Fruit fly (Drosophila melanogaster) whole organism, embryonic: ENCODE measurements around the gene Fcp3C.

Source experiments
- CG10209 ChIP-seq: fragments of 200-800 bp; sonication (Bioruptor generic); optimal IDR thresholded peaks from 3 replicates; lab custom pipeline; 2017; ENCODE audit warnings: missing biosample characterization, mild to moderate bottlenecking, missing genetic modification characterization, missing genetic modification reagents
- CG10543 ChIP-seq: fragments of 200-800 bp; sonication (Bioruptor generic); optimal IDR thresholded peaks from 3 replicates; lab custom pipeline; 2017; ENCODE audit warnings: missing biosample characterization, mild to moderate bottlenecking, missing genetic modification characterization, moderate library complexity
- CG11247 ChIP-seq: fragments of 200-800 bp; sonication (Bioruptor generic); IDR thresholded peaks from 2 replicates; pipeline ENCODE4 v1.3.6; 2022; ENCODE audit warnings: missing biosample characterization, missing genetic modification characterization
- CG15011 ChIP-seq: fragments of 200-800 bp; sonication (Bioruptor generic); optimal IDR thresholded peaks from 3 replicates; lab custom pipeline; 2018; ENCODE audit warnings: missing biosample characterization, mild to moderate bottlenecking, missing genetic modification characterization
- CG1602 ChIP-seq: fragments of 200-800 bp; sonication (Bioruptor generic); optimal IDR thresholded peaks from 3 replicates; lab custom pipeline; 2016; ENCODE audit warnings: missing biosample characterization, missing genetic modification characterization
- CG17802 ChIP-seq: fragments of 200-800 bp; sonication (Bioruptor generic); optimal IDR thresholded peaks from 2 replicates; lab custom pipeline; 2018; ENCODE audit warnings: missing biosample characterization, mild to moderate bottlenecking, missing genetic modification characterization, moderate library complexity
- CG1832 ChIP-seq: fragments of 200-800 bp; sonication (Bioruptor generic); optimal IDR thresholded peaks from 2 replicates; lab custom pipeline; 2017; ENCODE audit warnings: missing biosample characterization, mild to moderate bottlenecking, missing genetic modification characterization, inconsistent platforms
- CG18619 ChIP-seq: fragments of 200-800 bp; sonication (Bioruptor generic); optimal IDR thresholded peaks from 3 replicates; lab custom pipeline; 2017; ENCODE audit warnings: missing biosample characterization, mild to moderate bottlenecking, missing genetic modification characterization
- CG2199 ChIP-seq: fragments of 200-800 bp; sonication (Bioruptor generic); IDR thresholded peaks from 3 replicates; pipeline ENCODE4 v1.3.6; 2022; ENCODE audit warnings: missing biosample characterization, missing genetic modification characterization
- CG2875 ChIP-seq: fragments of 200-800 bp; sonication (Bioruptor generic); optimal IDR thresholded peaks from 2 replicates; lab custom pipeline; 2017; ENCODE audit warnings: missing biosample characterization, mild to moderate bottlenecking, missing genetic modification characterization, missing genetic modification reagents
- CG30020 ChIP-seq: fragments of 200-800 bp; optimal IDR thresholded peaks from 2 replicates; lab custom pipeline; 2019; ENCODE audit warnings: missing biosample characterization, mild to moderate bottlenecking, missing genetic modification characterization, moderate library complexity
- CG30403 ChIP-seq: fragments of 200-800 bp; sonication (Bioruptor generic); optimal IDR thresholded peaks from 3 replicates; lab custom pipeline; 2016; ENCODE audit warnings: missing biosample characterization, missing genetic modification characterization
- CG31365 ChIP-seq: fragments of 200-800 bp; sonication (Bioruptor generic); optimal IDR thresholded peaks from 2 replicates; lab custom pipeline; 2018; ENCODE audit warnings: missing biosample characterization, mild to moderate bottlenecking, missing genetic modification characterization
- CG34422 ChIP-seq: fragments of 200-800 bp; sonication (Bioruptor generic); IDR thresholded peaks from 3 replicates; pipeline ENCODE4 v1.3.6; 2022; ENCODE audit warnings: missing biosample characterization, missing genetic modification characterization
- CG4707 ChIP-seq: fragments of 200-800 bp; sonication (Bioruptor generic); optimal IDR thresholded peaks from 2 replicates; lab custom pipeline; 2018; ENCODE audit warnings: missing biosample characterization, mild to moderate bottlenecking, missing genetic modification characterization, moderate library complexity
- CG7357 ChIP-seq: fragments of 200-800 bp; sonication (Bioruptor generic); IDR thresholded peaks from 3 replicates; pipeline ENCODE4 v1.3.6; 2022; ENCODE audit warnings: missing biosample characterization, missing genetic modification characterization
- CG7786 ChIP-seq: fragments of 200-800 bp; sonication (Bioruptor generic); optimal IDR thresholded peaks from 2 replicates; lab custom pipeline; 2016; ENCODE audit warnings: missing biosample characterization, missing genetic modification characterization
- CG7839 ChIP-seq: fragments of 200-800 bp; sonication (Bioruptor generic); optimal IDR thresholded peaks from 3 replicates; lab custom pipeline; 2018; ENCODE audit warnings: missing biosample characterization, mild to moderate bottlenecking, missing genetic modification characterization, moderate library complexity
- CG8290 ChIP-seq, 3 experiments: fragments of 200-800 bp; sonication (Bioruptor generic); optimal IDR thresholded peaks; 2 replicates each; lab custom pipeline; 2016 to 2019; ENCODE audit warnings: missing biosample characterization in 3 of 3, missing genetic modification characterization in 3 of 3, mild to moderate bottlenecking in 2 of 3, moderate library complexity in 1 of 3
- CHES-1-like ChIP-seq: fragments of 200-800 bp; sonication (Bioruptor generic); optimal IDR thresholded peaks from 2 replicates; lab custom pipeline; 2016; ENCODE audit warnings: missing biosample characterization, missing genetic modification characterization
- Doc3 ChIP-seq: fragments of 200-800 bp; sonication (Bioruptor generic); IDR thresholded peaks from 3 replicates; pipeline ENCODE4 v1.3.6; 2022; ENCODE audit warnings: missing biosample characterization, missing genetic modification characterization; ENCODE audit not compliant: partially characterized antibody
- Drgx ChIP-seq: fragments of 200-800 bp; sonication (Bioruptor generic); IDR thresholded peaks from 2 replicates; pipeline ENCODE4 v1.3.6; 2022; ENCODE audit warnings: missing biosample characterization, missing genetic modification characterization
- HLH54F ChIP-seq: fragments of 200-800 bp; sonication (Bioruptor generic); optimal IDR thresholded peaks from 3 replicates; lab custom pipeline; 2016; ENCODE audit warnings: missing biosample characterization, missing genetic modification characterization
- HmgZ ChIP-seq: fragments of 200-800 bp; sonication (Bioruptor generic); optimal IDR thresholded peaks from 2 replicates; lab custom pipeline; 2018; ENCODE audit warnings: missing biosample characterization, mild to moderate bottlenecking, missing genetic modification characterization
- Hr39 ChIP-seq: fragments of >200 bp; optimal IDR thresholded peaks from 2 replicates; lab custom pipeline; 2017
- Hr78 ChIP-seq, 2 experiments: fragments of 200-800 bp in 1 of 2; fragments of >200 bp in 1 of 2; sonication (Bioruptor generic) in 1 of 2; optimal IDR thresholded peaks; 2 replicates each; lab custom pipeline; 2017 to 2019; ENCODE audit warnings: missing biosample characterization in 2 of 2, missing genetic modification characterization in 2 of 2, mild to moderate bottlenecking in 1 of 2, moderate library complexity in 1 of 2
- Jarid2 ChIP-seq: fragments of 200-800 bp; sonication (Bioruptor generic); optimal IDR thresholded peaks from 3 replicates; lab custom pipeline; 2017; ENCODE audit warnings: mild to moderate bottlenecking, missing biosample characterization, missing genetic modification reagents, missing genetic modification characterization
- MESR4 ChIP-seq: fragments of 200-800 bp; sonication (Bioruptor generic); optimal IDR thresholded peaks from 2 replicates; lab custom pipeline; 2018; ENCODE audit warnings: missing biosample characterization, mild to moderate bottlenecking, missing genetic modification characterization, moderate library complexity
- MTF-1 ChIP-seq: fragments of 200-800 bp; sonication (Bioruptor generic); optimal IDR thresholded peaks from 2 replicates; lab custom pipeline; 2018; ENCODE audit warnings: missing biosample characterization, mild to moderate bottlenecking, missing genetic modification characterization, borderline replicate concordance
- NFAT ChIP-seq: fragments of 200-800 bp; sonication (Bioruptor generic); IDR thresholded peaks from 2 replicates; pipeline ENCODE4 v1.3.6; 2022; ENCODE audit warnings: missing biosample characterization, missing genetic modification characterization
- Ssrp ChIP-seq: fragments of 200-800 bp; sonication (Bioruptor generic); optimal IDR thresholded peaks from 2 replicates; lab custom pipeline; 2018; ENCODE audit warnings: missing biosample characterization, mild to moderate bottlenecking, missing genetic modification characterization, moderate library complexity
- ash1 ChIP-seq: fragments of 200-800 bp; sonication (Bioruptor generic); optimal IDR thresholded peaks from 2 replicates; lab custom pipeline; 2018; ENCODE audit warnings: missing biosample characterization, mild to moderate bottlenecking, missing genetic modification characterization
- cato ChIP-seq: fragments of 200-800 bp; sonication (Bioruptor generic); optimal IDR thresholded peaks from 2 replicates; lab custom pipeline; 2016; ENCODE audit warnings: missing biosample characterization, missing genetic modification characterization, borderline replicate concordance
- cg ChIP-seq: fragments of 200-800 bp; sonication (Bioruptor generic); optimal IDR thresholded peaks from 3 replicates; lab custom pipeline; 2019; ENCODE audit warnings: missing biosample characterization, mild to moderate bottlenecking, missing genetic modification characterization, moderate library complexity
- crc ChIP-seq: fragments of 200-800 bp; sonication (Bioruptor generic); optimal IDR thresholded peaks from 2 replicates; lab custom pipeline; 2016; ENCODE audit warnings: missing biosample characterization, missing genetic modification characterization
- grn ChIP-seq: fragments of 200-800 bp; sonication (Bioruptor generic); optimal IDR thresholded peaks from 3 replicates; lab custom pipeline; 2017; ENCODE audit warnings: missing biosample characterization, missing genetic modification characterization
- hth ChIP-seq: fragments of >200 bp; optimal IDR thresholded peaks from 2 replicates; lab custom pipeline; 2017; ENCODE audit warnings: inconsistent platforms
- ind ChIP-seq: fragments of 200-800 bp; sonication (Bioruptor generic); optimal IDR thresholded peaks from 3 replicates; lab custom pipeline; 2016; ENCODE audit warnings: missing biosample characterization, missing genetic modification characterization
- kni ChIP-seq: fragments of 200-800 bp; sonication (Bioruptor generic); optimal IDR thresholded peaks from 3 replicates; lab custom pipeline; 2017; ENCODE audit warnings: mild to moderate bottlenecking, missing biosample characterization, missing genetic modification reagents, missing genetic modification characterization
- mirr ChIP-seq: fragments of 200-800 bp; sonication (Bioruptor generic); optimal IDR thresholded peaks from 3 replicates; lab custom pipeline; 2018; ENCODE audit warnings: missing biosample characterization, mild to moderate bottlenecking, missing genetic modification characterization
- odd ChIP-seq: fragments of 200-800 bp; sonication (Bioruptor generic); optimal IDR thresholded peaks from 2 replicates; lab custom pipeline; 2017; ENCODE audit warnings: missing biosample characterization, mild to moderate bottlenecking, missing genetic modification characterization
- repo ChIP-seq: fragments of 200-800 bp; sonication (Bioruptor generic); optimal IDR thresholded peaks from 2 replicates; lab custom pipeline; 2016; ENCODE audit warnings: missing biosample characterization, missing genetic modification characterization
- slbo ChIP-seq: fragments of 200-800 bp; sonication (Bioruptor generic); IDR thresholded peaks from 2 replicates; pipeline ENCODE4 v1.3.6; 2022; ENCODE audit warnings: missing biosample characterization, missing genetic modification characterization
- sob ChIP-seq: fragments of 200-800 bp; sonication (Bioruptor generic); IDR thresholded peaks from 2 replicates; pipeline ENCODE4 v1.3.6; 2022; ENCODE audit warnings: missing biosample characterization, missing genetic modification characterization
- stwl ChIP-seq: fragments of 200-800 bp; sonication (Bioruptor generic); optimal IDR thresholded peaks from 3 replicates; lab custom pipeline; 2018; ENCODE audit warnings: missing biosample characterization, mild to moderate bottlenecking, missing genetic modification characterization, moderate library complexity
- tna ChIP-seq: fragments of 200-800 bp; sonication (Bioruptor generic); IDR thresholded peaks from 2 replicates; pipeline ENCODE4 v1.3.6; 2022; ENCODE audit warnings: missing biosample characterization, missing genetic modification characterization; ENCODE audit not compliant: partially characterized antibody
- toy ChIP-seq: fragments of 200-800 bp; sonication (Bioruptor generic); IDR thresholded peaks from 2 replicates; pipeline ENCODE4 v1.3.6; 2022; ENCODE audit warnings: missing biosample characterization, missing genetic modification characterization
- z ChIP-seq: fragments of 200-800 bp; sonication (Bioruptor generic); IDR thresholded peaks from 3 replicates; pipeline ENCODE4 v1.3.6; 2022; ENCODE audit warnings: missing biosample characterization, missing genetic modification characterization

Gene Fcp3C

dm6 chrX:3134383-3135101, 39.7 kb downstream of the Fcp3C start, which contains the start of gene N (continued):
- TF ChIP-seq CG30020 = no peak
- TF ChIP-seq CG7839 (tag; lab: Kevin White, UChicago) = peak; percentile 54
- TF ChIP-seq HmgZ (tag; lab: Kevin White, UChicago) = peak; percentile 74
- TF ChIP-seq tna (GFP tag; lab: Robert Waterston, UW) = peak; percentile 28; the same call in 1 of the 2 replicates
- TF ChIP-seq CG34422 (GFP tag; lab: Robert Waterston, UW) = peak; percentile 58; the same call in 1 of the 3 replicates
- peak; percentile 50 for TF ChIP-seq CG31365
- no peak for TF ChIP-seq CG17802
- TF ChIP-seq hth (lab: Kevin White, UChicago) = no peak
- TF ChIP-seq sob = peak; percentile 74
- no peak for TF ChIP-seq CG7357 (GFP tag; lab: Robert Waterston, UW)
- peak; percentile 36 for TF ChIP-seq kni (GFP tag; lab: Kevin White, UChicago)
- peak; percentile 15 for TF ChIP-seq MESR4 (GFP tag; lab: Kevin White, UChicago)
- peak; percentile 32 for TF ChIP-seq Ssrp (tag; lab: Kevin White, UChicago)
- peak; percentile 3 for TF ChIP-seq CG10543
- no peak for TF ChIP-seq CG4707 (GFP tag; lab: Kevin White, UChicago)
- peak; percentile 6 for TF ChIP-seq HLH54F
- TF ChIP-seq CG2875 (GFP tag; lab: Kevin White, UChicago) = peak; percentile 57
- TF ChIP-seq MTF-1 (GFP tag; lab: Kevin White, UChicago) = no peak
- peak; percentile 65 for TF ChIP-seq CG11247
- TF ChIP-seq z (GFP tag; lab: Robert Waterston, UW) = no peak; the same call in 2 of the 3 replicates
- peak; percentile 22; the same call in 1 of the 3 replicates for TF ChIP-seq Doc3 (GFP tag; lab: Robert Waterston, UW)
- TF ChIP-seq slbo = peak; percentile 67
- TF ChIP-seq stwl = peak; percentile 43
- no peak for TF ChIP-seq cato
- TF ChIP-seq CG1602 (GFP tag; lab: Kevin White, UChicago) = no peak
- no peak for TF ChIP-seq CG18619
- no peak for TF ChIP-seq crc (GFP tag; lab: Kevin White, UChicago)
- no peak for TF ChIP-seq Hr78 (GFP tag; optimal IDR thresholded peaks at IDR 0.05; lab: Kevin White, UChicago)
- no peak for TF ChIP-seq CG1832
- TF ChIP-seq CG2199 (GFP tag; lab: Robert Waterston, UW) = peak; percentile 23; the same call in 1 of the 3 replicates
- TF ChIP-seq odd = no peak
- TF ChIP-seq ind (GFP tag; lab: Kevin White, UChicago) = no peak
- no peak for TF ChIP-seq grn (GFP tag; lab: Kevin White, UChicago)
- peak; percentile 66 for TF ChIP-seq Drgx (GFP tag; lab: Robert Waterston, UW)
- no peak for TF ChIP-seq repo (GFP tag; lab: Kevin White, UChicago)
- TF ChIP-seq CG7786 (GFP tag; lab: Kevin White, UChicago) = peak; percentile 47
- TF ChIP-seq CHES-1-like (GFP tag; lab: Kevin White, UChicago) = peak; percentile 18
- TF ChIP-seq CG30403 = peak; percentile 50
- peak; percentile 29 for TF ChIP-seq cg (GFP tag; lab: Kevin White, UChicago)
- peak; percentile 34 for TF ChIP-seq CG8290 (GFP tag; optimal IDR thresholded peaks at IDR 0.05; lab: Kevin White, UChicago)
- peak; percentile 0 to 83 for TF ChIP-seq CG8290 (tag; optimal IDR thresholded peaks at IDR 0.05; lab: Kevin White, UChicago)
- no peak for TF ChIP-seq toy
- no peak for TF ChIP-seq mirr (GFP tag; lab: Kevin White, UChicago)
- TF ChIP-seq NFAT (GFP tag; lab: Robert Waterston, UW) = peak; percentile 5; the same call in 1 of the 2 replicates
- peak; percentile 88 for TF ChIP-seq Jarid2 (GFP tag; lab: Kevin White, UChicago)
- TF ChIP-seq CG10209 (GFP tag; lab: Kevin White, UChicago) = no peak
- TF ChIP-seq Hr39 (lab: Kevin White, UChicago) = no peak
- TF ChIP-seq CG15011 (GFP tag; lab: Kevin White, UChicago) = no peak
- TF ChIP-seq ash1 (GFP tag; lab: Kevin White, UChicago) = no peak
